Worm (Caenorhabditis elegans): ENCODE measurements around the gene srv-25.

srv-25 gene

ce11 chrIV:6301764-6302163 lies 1.8 kb downstream of the srv-25 start, which contains the start of gene srv-26:
Gene srv-26, minus strand, starts transcription at chrIV:6301864.
- TF ChIP-seq ztf-25 (GFP tag; IDR thresholded peaks at IDR 0.05) = no peak
- TF ChIP-seq him-1 (tag; optimal IDR thresholded peaks at IDR 0.05) = no peak
- no peak for TF ChIP-seq nhr-179 (tag; optimal IDR thresholded peaks at IDR 0.05)
- no peak for TF ChIP-seq madf-8 (GFP tag; conservative IDR thresholded peaks at IDR 0.05)
- TF ChIP-seq nfya-2 (GFP tag; IDR thresholded peaks at IDR 0.05) = no peak
- no peak for TF ChIP-seq ccch-3 (GFP tag; optimal IDR thresholded peaks at IDR 0.05)
- TF ChIP-seq aptf-3 (GFP tag; IDR thresholded peaks at IDR 0.05) = no peak
- TF ChIP-seq ztf-6 (GFP tag; IDR thresholded peaks at IDR 0.05) = no peak
- no peak for TF ChIP-seq ceh-79 (tag; optimal IDR thresholded peaks at IDR 0.05)
- no peak for TF ChIP-seq F57A8.1 (GFP tag; optimal IDR thresholded peaks at IDR 0.05)
- TF ChIP-seq akir-1 (GFP tag; optimal IDR thresholded peaks at IDR 0.05) = no peak
- TF ChIP-seq hsf-1 (GFP tag; IDR thresholded peaks at IDR 0.05) = no peak
- TF ChIP-seq atf-7 (tag; optimal IDR thresholded peaks at IDR 0.05) = no peak
- TF ChIP-seq repo-1 (tag; optimal IDR thresholded peaks at IDR 0.05) = no peak
- TF ChIP-seq Y95B8A.8 (GFP tag; IDR thresholded peaks at IDR 0.05) = no peak
- no peak for TF ChIP-seq rcor-1 (GFP tag; IDR thresholded peaks at IDR 0.05)
- TF ChIP-seq snpc-4 (GFP tag; optimal IDR thresholded peaks at IDR 0.05) = no peak
- no peak for TF ChIP-seq snpc-4 (tag; optimal IDR thresholded peaks at IDR 0.05)
- no peak for TF ChIP-seq sea-2 (GFP tag; IDR thresholded peaks at IDR 0.05)
- TF ChIP-seq let-526 (GFP tag; IDR thresholded peaks at IDR 0.05) = no peak

- TF ChIP-seq hlh-12 (tag; optimal IDR thresholded peaks at IDR 0.05) (no peak), nfyb-1 (GFP tag; IDR thresholded peaks at IDR 0.05) (no peak), lin-35 (GFP tag; optimal IDR thresholded peaks at IDR 0.05) (no peak), B0261.1 (tag; optimal IDR thresholded peaks at IDR 0.05) (no peak), Y56A3A.18 (GFP tag; IDR thresholded peaks at IDR 0.05) (no peak), aptf-3 (GFP tag; IDR thresholded peaks at IDR 0.05) (no peak), ztf-25 (GFP tag; IDR thresholded peaks at IDR 0.05) (no peak), ztf-22 (GFP tag; optimal IDR thresholded peaks at IDR 0.05) (no peak)
Observed at ce11 chrIV:6299523-6299922, 4.0 kb downstream of the srv-25 start.

DNA sequence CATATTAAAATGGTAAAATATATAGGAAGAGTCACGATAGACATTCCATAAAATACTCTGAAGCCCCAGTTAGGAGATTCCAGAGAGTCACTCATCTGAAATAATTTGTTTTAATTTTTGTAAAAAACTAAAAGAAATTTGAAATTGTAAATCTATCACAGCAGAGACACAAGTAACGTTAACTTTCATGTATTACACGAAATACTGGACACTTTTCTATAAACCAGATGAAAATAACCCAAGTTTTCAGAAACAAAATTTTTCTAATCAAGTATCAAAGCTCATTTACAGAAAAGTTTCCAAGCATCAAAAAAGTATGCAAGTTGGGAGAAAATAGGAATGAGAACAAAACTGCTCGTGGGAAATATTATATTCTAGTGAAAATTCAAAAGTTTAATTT lies 5.3 kb downstream of the srv-25 start, which contains the start of gene srv-27:
srv-27 (minus strand) TSS at position 101 of the 400 bp plus-strand sequence.
- TF ChIP-seq F57A8.1 (GFP tag; optimal IDR thresholded peaks at IDR 0.05) (no peak), attf-3 (GFP tag; conservative IDR thresholded peaks at IDR 0.05) (no peak), dox-1 (GFP tag; IDR thresholded peaks at IDR 0.05) (no peak), dpl-1 (GFP tag; optimal IDR thresholded peaks at IDR 0.05) (no peak), F52B5.7 (tag; optimal IDR thresholded peaks at IDR 0.05) (no peak), lin-26 (GFP tag; IDR thresholded peaks at IDR 0.05) (no peak), nhr-27 (tag; optimal IDR thresholded peaks at IDR 0.05) (no peak), madf-10 (tag; optimal IDR thresholded peaks at IDR 0.05) (no peak), cebp-1 (GFP tag; IDR thresholded peaks at IDR 0.05) (no peak), cebp-1 (tag; optimal IDR thresholded peaks at IDR 0.05) (no peak), F22D6.2 (tag; optimal IDR thresholded peaks at IDR 0.05) (no peak), pha-4 (tag; optimal IDR thresholded peaks at IDR 0.05) (no peak), F23B12.7 (tag; optimal IDR thresholded peaks at IDR 0.05; ENCODE audit: insufficient read depth) (no peak)

Measured in whole organism, young adult.